Worm (Caenorhabditis elegans) whole organism, L1 larva: ENCODE measurements around the gene K09F6.13.

Experiments used
- fkh-10 ChIP-seq: sonication (generic microtip); optimal IDR thresholded peaks from 2 replicates; lab custom pipeline; 2017; ENCODE audit warnings: missing biosample characterization, missing genetic modification reagents, missing genetic modification characterization
- mdl-1 ChIP-seq, 2 experiments: fragments of 150-350 bp; optimal IDR thresholded peaks; 2 replicates each; lab custom pipeline; 2014 to 2017; ENCODE audit warnings: missing biosample characterization in 2 of 2, missing genetic modification characterization in 2 of 2, inconsistent platforms in 1 of 2
- nhr-71 ChIP-seq: sonication (generic microtip); optimal IDR thresholded peaks from 2 replicates; lab custom pipeline; 2016; ENCODE audit warnings: mild to moderate bottlenecking, missing genetic modification characterization, moderate library complexity, missing compliant biosample characterization
- unc-62 ChIP-seq: fragments of 150-350 bp; optimal IDR thresholded peaks from 2 replicates; lab custom pipeline; 2014; ENCODE audit warnings: missing biosample characterization, missing genetic modification reagents, missing genetic modification characterization

- TF ChIP-seq mdl-1 (tag; optimal IDR thresholded peaks at IDR 0.05; lab: Kevin White, UChicago) (no peak), fkh-10 (no peak), nhr-71 (no peak), unc-62 (no peak)
Observed at ce11 chrII:2336177-2336576, 47.3 kb downstream of the K09F6.13 start.
